Fruit fly (Drosophila melanogaster): ENCODE data around the gene alpha-Est10.

The alpha-Est10 gene

DNA sequence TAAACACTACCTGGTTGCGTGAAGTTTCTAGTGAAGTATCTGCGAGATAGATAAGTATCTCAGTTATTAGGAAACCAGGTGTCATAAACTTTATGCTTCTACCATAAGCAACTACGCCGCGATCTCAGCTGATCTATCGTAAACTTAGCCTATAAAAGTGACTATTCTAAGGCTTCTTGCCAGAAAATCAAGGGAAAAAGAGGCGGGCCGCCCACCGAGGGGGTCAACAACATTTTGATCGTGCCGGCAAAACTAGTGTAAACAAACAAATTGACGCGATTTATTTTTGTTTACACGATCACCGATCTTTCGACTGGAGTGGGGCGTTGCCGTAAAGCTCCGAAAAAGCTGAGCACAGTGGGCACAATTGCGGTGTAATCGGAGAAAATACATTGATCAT is 30.5 kb upstream of the alpha-Est10 start (continued):
- TF ChIP-seq bcd (GFP tag; optimal IDR thresholded peaks at IDR 0.05) (no peak), NFAT (GFP tag; IDR thresholded peaks at IDR 0.05) (no peak), Trl (optimal IDR thresholded peaks at IDR 0.05) (no peak), Trl (GFP tag; optimal IDR thresholded peaks at IDR 0.05) (no peak), Oli (tag; optimal IDR thresholded peaks at IDR 0.05) (no peak), CG6791 (GFP tag; IDR thresholded peaks at IDR 0.05; ENCODE audit: partially characterized antibody) (no peak), CG9876 (GFP tag; optimal IDR thresholded peaks at IDR 0.05) (no peak), CG12744 (GFP tag; optimal IDR thresholded peaks at IDR 0.05) (no peak), yki (optimal IDR thresholded peaks at IDR 0.05) (no peak), fd64A (GFP tag; optimal IDR thresholded peaks at IDR 0.05) (no peak), CG17802 (tag; optimal IDR thresholded peaks at IDR 0.05) (no peak), CG2875 (GFP tag; optimal IDR thresholded peaks at IDR 0.05) (no peak), jing (GFP tag; optimal IDR thresholded peaks at IDR 0.05) (no peak), Hand (GFP tag; optimal IDR thresholded peaks at IDR 0.05) (no peak), trem (tag; optimal IDR thresholded peaks at IDR 0.05) (no peak), Med (GFP tag) (peak; percentile 58), tup (GFP tag; optimal IDR thresholded peaks at IDR 0.05) (no peak), ssp (GFP tag; IDR thresholded peaks at IDR 0.05) (no peak), gro (GFP tag; optimal IDR thresholded peaks at IDR 0.05) (no peak), Kr (GFP tag; optimal IDR thresholded peaks at IDR 0.05) (no peak), Hmr (GFP tag; optimal IDR thresholded peaks at IDR 0.05) (peak; percentile 40), CG14667 (GFP tag; IDR thresholded peaks at IDR 0.05) (no peak), Eip74EF (GFP tag; optimal IDR thresholded peaks at IDR 0.05) (no peak), CG4328 (GFP tag; optimal IDR thresholded peaks at IDR 0.05) (no peak), Ptx1 (GFP tag; IDR thresholded peaks at IDR 0.05) (no peak), Doc2 (GFP tag; IDR thresholded peaks at IDR 0.05) (no peak), lab (GFP tag; optimal IDR thresholded peaks at IDR 0.05) (peak; percentile 59), sisA (GFP tag; IDR thresholded peaks at IDR 0.05) (no peak), ranshi (GFP tag; IDR thresholded peaks at IDR 0.05) (no peak), CG10959 (GFP tag; IDR thresholded peaks at IDR 0.05) (no peak), CG14014 (GFP tag; IDR thresholded peaks at IDR 0.05) (no peak), CG17568 (GFP tag; optimal IDR thresholded peaks at IDR 0.05) (peak; percentile 4), CG6854 (GFP tag; optimal IDR thresholded peaks at IDR 0.05) (no peak), CG34376 (GFP tag; optimal IDR thresholded peaks at IDR 0.05) (peak; percentile 35), Neu2 (GFP tag; optimal IDR thresholded peaks at IDR 0.05; ENCODE audit: borderline replicate concordance) (no peak), CG6813 (GFP tag; optimal IDR thresholded peaks at IDR 0.05) (peak; percentile 40), scrt (GFP tag; optimal IDR thresholded peaks at IDR 0.05) (peak; percentile 8), Fer2 (tag; optimal IDR thresholded peaks at IDR 0.05) (no peak), CG17361 (GFP tag; IDR thresholded peaks at IDR 0.05) (no peak), CG16815 (GFP tag; optimal IDR thresholded peaks at IDR 0.05) (no peak), Dip3 (GFP tag; optimal IDR thresholded peaks at IDR 0.05) (no peak), Nf-YB (GFP tag; optimal IDR thresholded peaks at IDR 0.05) (no peak), Aef1 (GFP tag; IDR thresholded peaks at IDR 0.05) (no peak), CG15514 (GFP tag; optimal IDR thresholded peaks at IDR 0.05) (peak; percentile 30), tll (GFP tag; optimal IDR thresholded peaks at IDR 0.05) (no peak), sug (tag; optimal IDR thresholded peaks at IDR 0.05) (peak; percentile 63), ind (GFP tag; optimal IDR thresholded peaks at IDR 0.05) (no peak), CG3281 (GFP tag; optimal IDR thresholded peaks at IDR 0.05) (peak; percentile 66), Oaz (GFP tag; IDR thresholded peaks at IDR 0.05) (no peak), CG13624 (GFP tag; optimal IDR thresholded peaks at IDR 0.05) (no peak), CG5245 (GFP tag; optimal IDR thresholded peaks at IDR 0.05) (no peak), E2f1 (GFP tag; IDR thresholded peaks at IDR 0.05) (no peak)
